Worm (Caenorhabditis elegans): Measurements from ENCODE around the gene tsp-5.

DNA sequence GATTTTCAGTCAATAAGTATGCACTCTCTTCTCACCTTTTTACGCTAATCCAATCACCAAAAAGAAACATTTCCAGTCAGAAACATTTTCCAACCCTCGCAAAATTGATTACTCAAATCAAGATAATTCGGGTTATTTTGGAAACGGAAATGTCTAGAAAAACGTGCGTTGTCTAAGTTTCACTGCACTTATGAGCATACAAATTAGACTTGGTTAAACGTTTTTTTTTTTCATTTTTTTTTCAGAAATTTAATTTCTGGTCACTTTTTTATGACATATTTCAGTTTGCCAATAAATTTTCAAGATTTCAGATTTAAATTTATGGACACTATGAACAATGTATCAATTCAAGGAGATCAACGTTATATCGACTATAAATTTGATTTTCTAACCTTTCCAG is 8.6 kb downstream of the tsp-5 start, which contains the start of gene sru-12:
- no peak for TF ChIP-seq ztf-29 (GFP tag; IDR thresholded peaks at IDR 0.05)
- no peak for TF ChIP-seq med-1 (GFP tag; optimal IDR thresholded peaks at IDR 0.05; ENCODE audit: insufficient read depth)
- no peak for TF ChIP-seq ref-1 (GFP tag; conservative IDR thresholded peaks at IDR 0.05)
